Worm (Caenorhabditis elegans): ENCODE data around the gene Y62H9A.3.
A peak's percentile ranks its signal among the peaks of the same experiment; 100 is the strongest.

The Y62H9A.3 gene

DNA sequence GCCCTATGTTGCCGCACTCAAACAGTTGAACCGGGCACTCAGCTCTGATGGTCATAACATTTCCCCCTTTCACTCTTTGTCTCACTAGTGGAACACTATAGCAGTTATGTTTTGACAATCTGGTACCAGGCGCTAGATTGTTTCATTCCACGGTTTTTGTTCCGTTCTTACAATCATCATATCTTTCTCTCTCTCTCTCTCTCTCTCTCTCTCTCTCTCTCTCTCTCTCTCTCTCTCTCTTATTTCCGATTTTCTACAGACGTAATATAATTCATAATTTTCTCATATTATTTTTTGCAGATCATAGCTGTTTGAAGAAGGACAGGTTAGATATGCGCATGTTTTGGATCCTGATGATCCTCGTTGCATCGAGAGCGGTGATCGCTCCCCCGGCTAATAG lies 34.1 kb upstream of the Y62H9A.3 start, which contains the start of gene Y62H9A.12:
Gene Y62H9A.12 (plus strand): TSS at position 301 of the 400 bp plus-strand sequence.
- no peak for TF ChIP-seq D1046.2 (GFP tag; IDR thresholded peaks at IDR 0.05)

DNA sequence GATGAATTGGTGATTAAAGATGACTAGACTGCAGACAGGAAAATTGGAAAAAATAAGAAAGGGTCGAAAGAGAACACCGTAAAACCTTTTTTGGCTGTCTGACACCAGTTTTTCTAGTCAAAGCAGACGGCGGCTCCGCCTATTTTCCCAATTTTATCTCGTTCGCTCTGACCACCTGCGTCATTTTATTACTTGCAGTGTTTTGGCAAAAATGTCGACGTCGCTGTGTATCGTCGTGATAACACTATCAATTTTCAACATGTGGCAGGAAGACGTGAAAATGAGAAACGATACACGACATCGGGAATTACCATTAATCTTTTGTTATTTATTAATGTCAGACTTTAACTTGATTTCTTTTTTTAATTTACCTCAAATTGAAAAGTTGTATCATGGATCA lies 30.3 kb upstream of the Y62H9A.3 start, which contains the start of gene Y62H9A.15:
Gene Y62H9A.15 (minus strand): TSS at position 100 of the 400 bp plus-strand sequence.
- no peak for TF ChIP-seq daf-16 (GFP tag; optimal IDR thresholded peaks at IDR 0.05)
- TF ChIP-seq daf-16 (tag; optimal IDR thresholded peaks at IDR 0.05): peak; percentile 58
- no peak for TF ChIP-seq snpc-4 (tag; optimal IDR thresholded peaks at IDR 0.05)
- no peak for TF ChIP-seq fkh-10 (GFP tag; optimal IDR thresholded peaks at IDR 0.05)
- peak; percentile 18 for TF ChIP-seq dve-1 (tag; optimal IDR thresholded peaks at IDR 0.05; ENCODE audit: insufficient read depth)
- peak; percentile 19 for TF ChIP-seq nhr-28 (tag; optimal IDR thresholded peaks at IDR 0.05)
- TF ChIP-seq saeg-2 (GFP tag; IDR thresholded peaks at IDR 0.05): no peak
- TF ChIP-seq mes-2 (tag; optimal IDR thresholded peaks at IDR 0.05; ENCODE audit: poor library complexity, severe bottlenecking): no peak
- TF ChIP-seq dmd-6 (GFP tag; IDR thresholded peaks at IDR 0.05): peak; percentile 33; the same call in 1 of the 2 replicates
- no peak for TF ChIP-seq nhr-111 (GFP tag; optimal IDR thresholded peaks at IDR 0.05)
- no peak for TF ChIP-seq unc-130 (GFP tag; optimal IDR thresholded peaks at IDR 0.05)
- peak in 1 of 2 experiments; percentile 25 for TF ChIP-seq mdl-1 (tag; optimal IDR thresholded peaks at IDR 0.05)
- no peak for TF ChIP-seq unc-39 (tag; optimal IDR thresholded peaks at IDR 0.05)
- no peak for TF ChIP-seq zip-11 (GFP tag; IDR thresholded peaks at IDR 0.05)
- no peak for TF ChIP-seq mxl-2 (GFP tag; conservative IDR thresholded peaks at IDR 0.05)
- peak; percentile 28 for TF ChIP-seq hlh-11 (tag; optimal IDR thresholded peaks at IDR 0.05)
- TF ChIP-seq pqm-1 (tag; optimal IDR thresholded peaks at IDR 0.05): peak; percentile 17
- TF ChIP-seq ceh-44 (GFP tag; IDR thresholded peaks at IDR 0.05): no peak
- no peak for TF ChIP-seq D1046.2 (GFP tag; IDR thresholded peaks at IDR 0.05)
- TF ChIP-seq ama-1 (optimal IDR thresholded peaks at IDR 0.05): no peak
- TF ChIP-seq ZK546.5 (tag; optimal IDR thresholded peaks at IDR 0.05): no peak
- TF ChIP-seq gei-8 (GFP tag; optimal IDR thresholded peaks at IDR 0.05): no peak
- TF ChIP-seq jun-1 (tag; optimal IDR thresholded peaks at IDR 0.05): no peak
- TF ChIP-seq aha-1 (tag): peak; percentile 6
- TF ChIP-seq ceh-82 (tag; optimal IDR thresholded peaks at IDR 0.05): no peak

DNA sequence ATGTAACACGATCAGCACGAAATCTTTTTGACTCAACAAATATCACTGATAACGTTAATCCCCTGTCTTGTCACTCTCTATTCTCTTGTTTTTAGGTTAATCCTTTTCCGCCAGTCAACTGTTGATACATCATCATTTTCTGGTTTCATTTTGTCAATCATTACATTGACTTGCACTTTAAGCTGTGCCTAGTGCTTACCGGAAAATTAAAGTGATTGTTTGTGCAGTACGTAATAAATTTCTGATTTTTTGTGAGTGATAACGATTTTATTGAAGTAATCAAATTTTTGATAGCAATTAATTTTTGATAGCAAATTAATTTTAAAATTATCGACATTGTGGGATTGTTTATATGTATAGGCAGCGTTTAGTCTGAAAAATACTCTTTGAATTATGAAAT lies 29.4 kb upstream of the Y62H9A.3 start:
- TF ChIP-seq nhr-28 (tag; optimal IDR thresholded peaks at IDR 0.05) (peak; percentile 61), spr-3 (GFP tag; optimal IDR thresholded peaks at IDR 0.05) (no peak), dmd-6 (GFP tag; IDR thresholded peaks at IDR 0.05) (peak; percentile 67), pqm-1 (tag; optimal IDR thresholded peaks at IDR 0.05) (peak; percentile 89), dve-1 (tag; optimal IDR thresholded peaks at IDR 0.05; ENCODE audit: insufficient read depth) (peak; percentile 62), hmg-1.1 (GFP tag; IDR thresholded peaks at IDR 0.05) (no peak), daf-16 (GFP tag; optimal IDR thresholded peaks at IDR 0.05) (no peak), daf-16 (tag; optimal IDR thresholded peaks at IDR 0.05) (peak; percentile 94), D1046.2 (GFP tag; IDR thresholded peaks at IDR 0.05) (no peak), set-16 (GFP tag; IDR thresholded peaks at IDR 0.05) (no peak), lin-13 (GFP tag; optimal IDR thresholded peaks at IDR 0.05) (no peak), lin-1 (GFP tag; IDR thresholded peaks at IDR 0.05) (0 out of 2 replicates have a peak, but pooled peaks have one; percentile 29), nhr-77 (tag; optimal IDR thresholded peaks at IDR 0.05) (peak; percentile 85), tra-1 (GFP tag; IDR thresholded peaks at IDR 0.05) (peak; percentile 55; the same call in 1 of the 2 replicates), php-3 (GFP tag; IDR thresholded peaks at IDR 0.05) (peak; percentile 90), dmd-9 (GFP tag; IDR thresholded peaks at IDR 0.05) (no peak)

DNA sequence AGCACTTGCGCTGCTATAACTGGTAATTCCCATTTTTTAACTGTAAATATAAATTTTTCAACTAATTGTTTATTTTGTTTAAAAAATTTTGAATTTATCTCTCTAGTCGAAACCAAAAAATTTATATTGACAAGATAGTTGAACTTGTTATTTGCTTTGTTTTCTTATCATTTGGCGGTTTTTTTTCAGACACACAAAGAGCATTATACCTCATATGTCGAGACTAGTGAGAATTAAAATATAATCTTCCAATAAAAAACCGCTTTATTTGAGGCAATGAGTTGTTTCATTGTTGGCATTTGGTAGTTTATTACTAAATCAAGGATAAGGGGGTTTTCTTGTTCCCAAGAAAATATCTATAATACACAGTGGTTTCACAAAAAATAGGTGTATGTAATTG lies 28.5 kb upstream of the Y62H9A.3 start:
- TF ChIP-seq pqm-1 (tag; optimal IDR thresholded peaks at IDR 0.05): peak; percentile 16
- no peak for TF ChIP-seq egl-27 (tag; optimal IDR thresholded peaks at IDR 0.05)
- TF ChIP-seq daf-16 (GFP tag; optimal IDR thresholded peaks at IDR 0.05): no peak
- peak; percentile 55 for TF ChIP-seq daf-16 (tag; optimal IDR thresholded peaks at IDR 0.05)
- no peak for TF ChIP-seq lim-7 (GFP tag; IDR thresholded peaks at IDR 0.05)
- peak; percentile 70 for TF ChIP-seq aha-1 (tag)
